Fruit fly (Drosophila melanogaster) whole organism, prepupa: ENCODE data around the gene CG14989.

Experiments used
- CG11762 ChIP-seq: fragments of 200-800 bp; sonication (Bioruptor generic); optimal IDR thresholded peaks from 3 replicates; lab custom pipeline; 2016; ENCODE audit warnings: missing biosample characterization, missing genetic modification characterization; ENCODE audit not compliant: insufficient read depth
- CG16779 ChIP-seq: fragments of 200-800 bp; sonication (Bioruptor generic); optimal IDR thresholded peaks from 3 replicates; lab custom pipeline; 2017; ENCODE audit warnings: missing biosample characterization, mild to moderate bottlenecking, missing genetic modification characterization
- CG6276 ChIP-seq: fragments of 200-800 bp; sonication (Bioruptor generic); optimal IDR thresholded peaks from 2 replicates; lab custom pipeline; 2017; ENCODE audit warnings: missing biosample characterization, mild to moderate bottlenecking, missing genetic modification characterization
- CG6854 ChIP-seq: fragments of 200-800 bp; sonication (Bioruptor generic); optimal IDR thresholded peaks from 2 replicates; lab custom pipeline; 2017; ENCODE audit warnings: missing biosample characterization, mild to moderate bottlenecking, missing genetic modification characterization
- Eip75B ChIP-seq: fragments of 200-800 bp; sonication (Bioruptor generic); optimal IDR thresholded peaks from 3 replicates; lab custom pipeline; 2016; ENCODE audit warnings: missing biosample characterization, missing genetic modification characterization
- Gug ChIP-seq: fragments of 200-800 bp; sonication (Bioruptor generic); IDR thresholded peaks from 2 replicates; pipeline ENCODE4 v1.3.6; 2022; ENCODE audit warnings: missing biosample characterization, missing genetic modification characterization
- OdsH ChIP-seq: fragments of 200-800 bp; sonication (Bioruptor generic); optimal IDR thresholded peaks from 3 replicates; lab custom pipeline; 2016; ENCODE audit warnings: missing biosample characterization, missing genetic modification characterization
- lz ChIP-seq: fragments of 200-800 bp; sonication (Bioruptor generic); optimal IDR thresholded peaks from 3 replicates; lab custom pipeline; 2016; ENCODE audit warnings: missing biosample characterization, missing genetic modification characterization
- pdm3 ChIP-seq: fragments of 200-800 bp; sonication (Bioruptor generic); optimal IDR thresholded peaks from 3 replicates; lab custom pipeline; 2016; ENCODE audit warnings: missing biosample characterization, missing genetic modification characterization
- spab ChIP-seq: fragments of 200-800 bp; sonication (Bioruptor generic); optimal IDR thresholded peaks from 2 replicates; lab custom pipeline; 2017; ENCODE audit warnings: missing biosample characterization, mild to moderate bottlenecking, missing genetic modification characterization, missing genetic modification reagents
- ss ChIP-seq, 2 experiments: fragments of 200-800 bp; sonication (Bioruptor generic); optimal IDR thresholded peaks; 2 replicates in 1 of 2; 3 replicates in 1 of 2; lab custom pipeline; 2017 to 2018; ENCODE audit warnings: mild to moderate bottlenecking in 2 of 2, missing biosample characterization in 2 of 2, missing genetic modification characterization in 2 of 2, moderate library complexity in 1 of 2
- svp ChIP-seq: fragments of 200-800 bp; sonication (Bioruptor generic); peaks from one replicate; lab custom pipeline; 2016; ENCODE audit warnings: missing biosample characterization, missing genetic modification characterization

dm6 chr3L:4040247-4040925, 47.0 kb upstream of the CG14989 start, which contains the start of the genes CG11593 and Rcd5:
- TF ChIP-seq Gug (GFP tag; lab: Robert Waterston, UW) (peak; percentile 72), pdm3 (GFP tag; lab: Kevin White, UChicago) (no peak), lz (GFP tag; lab: Kevin White, UChicago) (no peak), CG6276 (GFP tag; lab: Kevin White, UChicago) (no peak), OdsH (GFP tag; lab: Kevin White, UChicago) (no peak), CG6854 (no peak), spab (GFP tag; lab: Kevin White, UChicago) (no peak), CG11762 (GFP tag; lab: Kevin White, UChicago) (peak; percentile 4), svp (GFP tag; lab: Kevin White, UChicago) (no peak), Eip75B (GFP tag; lab: Kevin White, UChicago) (no peak), ss (GFP tag; optimal IDR thresholded peaks at IDR 0.05; lab: Kevin White, UChicago) (no peak), CG16779 (tag; lab: Kevin White, UChicago) (no peak)
